Worm (Caenorhabditis elegans): ENCODE measurements around the gene nhr-125.

- TF ChIP-seq snpc-4 (tag; optimal IDR thresholded peaks at IDR 0.05): no peak
- TF ChIP-seq elt-1 (tag; optimal IDR thresholded peaks at IDR 0.05): no peak
- TF ChIP-seq ceh-16 (tag; optimal IDR thresholded peaks at IDR 0.05): no peak
- no peak for TF ChIP-seq nhr-237 (tag; optimal IDR thresholded peaks at IDR 0.05)
- TF ChIP-seq skn-1 (tag; optimal IDR thresholded peaks at IDR 0.05): no peak
Observed at ce11 chrV:4341208-4341607, 15.9 kb upstream of the nhr-125 start, which contains the start of gene glrx-3.
